Worm (Caenorhabditis elegans): ENCODE data around the gene T04F3.5.

ce11 chrV:11725971-11726370, 34.5 kb upstream of the T04F3.5 start, which contains the start of gene daf-11:
- TF ChIP-seq him-1 (tag; optimal IDR thresholded peaks at IDR 0.05) (no peak), dao-5 (tag; optimal IDR thresholded peaks at IDR 0.05) (no peak)

Data from whole organism, L4/young adult.